Fruit fly (Drosophila melanogaster) whole organism, prepupa: ENCODE measurements around the gene FER.

Experiments
- CG15336 ChIP-seq: fragments of 200-800 bp; sonication (Bioruptor generic); IDR thresholded peaks from 2 replicates; pipeline ENCODE4 v1.3.6; 2022; ENCODE audit warnings: missing biosample characterization, missing genetic modification characterization
- CG8319 ChIP-seq: fragments of 200-800 bp; sonication (Bioruptor generic); optimal IDR thresholded peaks from 3 replicates; lab custom pipeline; 2016; ENCODE audit warnings: missing biosample characterization, missing genetic modification characterization
- Eip78C ChIP-seq: fragments of 200-800 bp; sonication (Bioruptor generic); peaks from one replicate; lab custom pipeline; 2016; ENCODE audit warnings: missing biosample characterization, missing genetic modification characterization
- Hr39 ChIP-seq: fragments of 200-800 bp; sonication (Bioruptor generic); optimal IDR thresholded peaks from 2 replicates; lab custom pipeline; 2016; ENCODE audit warnings: missing biosample characterization, missing genetic modification characterization
- Lpt ChIP-seq: fragments of 200-800 bp; sonication (Bioruptor generic); optimal IDR thresholded peaks from 3 replicates; lab custom pipeline; 2016; ENCODE audit warnings: missing biosample characterization, missing genetic modification characterization
- Smox ChIP-seq: fragments of 200-800 bp; sonication (Bioruptor generic); optimal IDR thresholded peaks from 3 replicates; lab custom pipeline; 2016; ENCODE audit warnings: missing biosample characterization, missing genetic modification characterization

- TF ChIP-seq Smox (GFP tag; lab: Kevin White, UChicago) (no peak), CG15336 (GFP tag; lab: Robert Waterston, UW) (peak; percentile 53; the same call in 1 of the 2 replicates), Lpt (GFP tag; lab: Kevin White, UChicago) (no peak), Eip78C (peak; percentile 71), Hr39 (GFP tag; lab: Kevin White, UChicago) (peak; percentile 29), CG8319 (GFP tag; lab: Kevin White, UChicago) (no peak)
Observed at dm6 chr3R:9370413-9370812, 23.9 kb downstream of the FER start.
